Fruit fly (Drosophila melanogaster) whole organism, embryonic: ENCODE results near the gene Dlip1.

Experiments used
- B-H2 ChIP-seq: fragments of 200-800 bp; sonication (Bioruptor generic); optimal IDR thresholded peaks from 2 replicates; lab custom pipeline; 2018; ENCODE audit warnings: missing biosample characterization, mild to moderate bottlenecking, missing genetic modification characterization
- CG10274 ChIP-seq: fragments of 200-800 bp; sonication (Bioruptor generic); optimal IDR thresholded peaks from 3 replicates; lab custom pipeline; 2017; ENCODE audit warnings: missing biosample characterization, mild to moderate bottlenecking, missing genetic modification characterization
- CG10462 ChIP-seq: fragments of 200-800 bp; sonication (Bioruptor generic); optimal IDR thresholded peaks from 2 replicates; lab custom pipeline; 2016; ENCODE audit warnings: missing biosample characterization, missing genetic modification characterization
- CG11696 ChIP-seq: fragments of 200-800 bp; sonication (Bioruptor generic); IDR thresholded peaks from 2 replicates; pipeline ENCODE4 v1.3.6; 2022; ENCODE audit warnings: missing biosample characterization, missing genetic modification characterization
- CG12744 ChIP-seq: fragments of 200-800 bp; sonication (Bioruptor generic); optimal IDR thresholded peaks from 2 replicates; lab custom pipeline; 2016; ENCODE audit warnings: missing biosample characterization, missing genetic modification characterization
- CG13775 ChIP-seq: fragments of 200-800 bp; sonication (Bioruptor generic); optimal IDR thresholded peaks from 3 replicates; lab custom pipeline; 2017; ENCODE audit warnings: missing biosample characterization, mild to moderate bottlenecking, missing genetic modification characterization
- CG14050 ChIP-seq: fragments of 200-800 bp; sonication (Bioruptor generic); IDR thresholded peaks from 3 replicates; pipeline ENCODE4 v1.3.6; 2022; ENCODE audit warnings: missing biosample characterization, missing genetic modification characterization
- CG14667 ChIP-seq: fragments of 200-800 bp; sonication (Bioruptor generic); IDR thresholded peaks from 2 replicates; pipeline ENCODE4 v1.3.6; 2022; ENCODE audit warnings: missing biosample characterization, missing genetic modification characterization
- CG14860 ChIP-seq: fragments of 200-800 bp; sonication (Bioruptor generic); IDR thresholded peaks from 3 replicates; pipeline ENCODE4 v1.3.6; 2022; ENCODE audit warnings: missing biosample characterization, missing genetic modification characterization; ENCODE audit not compliant: partially characterized antibody
- CG1602 ChIP-seq: fragments of 200-800 bp; sonication (Bioruptor generic); optimal IDR thresholded peaks from 3 replicates; lab custom pipeline; 2016; ENCODE audit warnings: missing biosample characterization, missing genetic modification characterization
- CG17912 ChIP-seq: fragments of 200-800 bp; sonication (Bioruptor generic); optimal IDR thresholded peaks from 2 replicates; lab custom pipeline; 2018; ENCODE audit warnings: missing biosample characterization, mild to moderate bottlenecking, missing genetic modification characterization
- CG18262 ChIP-seq: fragments of 200-800 bp; optimal IDR thresholded peaks from 3 replicates; lab custom pipeline; 2019; ENCODE audit warnings: missing biosample characterization, mild to moderate bottlenecking, missing genetic modification characterization, moderate library complexity
- CG31365 ChIP-seq: fragments of 200-800 bp; sonication (Bioruptor generic); optimal IDR thresholded peaks from 2 replicates; lab custom pipeline; 2018; ENCODE audit warnings: missing biosample characterization, mild to moderate bottlenecking, missing genetic modification characterization
- CG3847 ChIP-seq: fragments of 200-800 bp; sonication (Bioruptor generic); IDR thresholded peaks from 2 replicates; pipeline ENCODE4 v1.3.6; 2022; ENCODE audit warnings: missing biosample characterization, missing genetic modification characterization
- CG42726 ChIP-seq: fragments of 200-800 bp; sonication (Bioruptor generic); IDR thresholded peaks from 2 replicates; pipeline ENCODE4 v1.3.6; 2022; ENCODE audit warnings: missing biosample characterization, missing genetic modification characterization; ENCODE audit not compliant: partially characterized antibody
- CG6791 ChIP-seq: fragments of 200-800 bp; sonication (Bioruptor generic); IDR thresholded peaks from 3 replicates; pipeline ENCODE4 v1.3.6; 2022; ENCODE audit warnings: missing biosample characterization, missing genetic modification characterization; ENCODE audit not compliant: partially characterized antibody
- CG7987 ChIP-seq: fragments of 200-800 bp; sonication (Bioruptor generic); optimal IDR thresholded peaks from 2 replicates; lab custom pipeline; 2018; ENCODE audit warnings: missing biosample characterization, mild to moderate bottlenecking, missing genetic modification characterization, moderate library complexity
- CG8944 ChIP-seq: fragments of 200-800 bp; sonication (Bioruptor generic); optimal IDR thresholded peaks from 3 replicates; lab custom pipeline; 2016; ENCODE audit warnings: missing biosample characterization, missing genetic modification characterization
- CG9797 ChIP-seq: fragments of 200-800 bp; sonication (Bioruptor generic); optimal IDR thresholded peaks from 3 replicates; lab custom pipeline; 2018; ENCODE audit warnings: missing biosample characterization, mild to moderate bottlenecking, missing genetic modification characterization
- CrebB ChIP-seq: fragments of 200-800 bp; sonication (Bioruptor generic); optimal IDR thresholded peaks from 3 replicates; lab custom pipeline; 2018; ENCODE audit warnings: missing biosample characterization, mild to moderate bottlenecking, missing genetic modification characterization
- E2f2 ChIP-seq: fragments of 200-800 bp; sonication (Bioruptor generic); IDR thresholded peaks from 2 replicates; pipeline ENCODE4 v1.3.6; 2022; ENCODE audit warnings: missing biosample characterization, missing genetic modification characterization
- H15 ChIP-seq: fragments of 200-800 bp; sonication (Bioruptor generic); IDR thresholded peaks from 3 replicates; pipeline ENCODE4 v1.3.6; 2022; ENCODE audit warnings: missing biosample characterization, missing genetic modification characterization
- HLH3B ChIP-seq: fragments of 200-800 bp; sonication (Bioruptor generic); IDR thresholded peaks from 2 replicates; pipeline ENCODE4 v1.3.6; 2022; ENCODE audit warnings: missing biosample characterization, missing genetic modification characterization
- HLH54F ChIP-seq: fragments of 200-800 bp; sonication (Bioruptor generic); optimal IDR thresholded peaks from 3 replicates; lab custom pipeline; 2016; ENCODE audit warnings: missing biosample characterization, missing genetic modification characterization
- NC2α ChIP-seq: fragments of 200-800 bp; sonication (Bioruptor generic); optimal IDR thresholded peaks from 2 replicates; lab custom pipeline; 2016; ENCODE audit warnings: missing biosample characterization, missing genetic modification characterization
- Oli ChIP-seq: fragments of 200-800 bp; sonication (Bioruptor generic); optimal IDR thresholded peaks from 2 replicates; lab custom pipeline; 2018; ENCODE audit warnings: missing biosample characterization, mild to moderate bottlenecking, missing genetic modification characterization, moderate library complexity
- PHDP ChIP-seq: fragments of 200-800 bp; sonication (Bioruptor generic); optimal IDR thresholded peaks from 3 replicates; lab custom pipeline; 2018; ENCODE audit warnings: missing biosample characterization, mild to moderate bottlenecking, missing genetic modification characterization, moderate library complexity
- Side ChIP-seq: fragments of 200-800 bp; sonication (Bioruptor generic); optimal IDR thresholded peaks from 2 replicates; lab custom pipeline; 2016; ENCODE audit warnings: missing biosample characterization, missing genetic modification characterization
- Sox102F ChIP-seq: fragments of 200-800 bp; sonication (Bioruptor generic); optimal IDR thresholded peaks from 2 replicates; lab custom pipeline; 2018; ENCODE audit warnings: missing biosample characterization, mild to moderate bottlenecking, missing genetic modification characterization, moderate library complexity
- Sry-δ ChIP-seq: fragments of 200-800 bp; sonication (Bioruptor generic); optimal IDR thresholded peaks from 2 replicates; lab custom pipeline; 2016; ENCODE audit warnings: missing biosample characterization, missing genetic modification characterization
- Tbp ChIP-seq: fragments of >200 bp; optimal IDR thresholded peaks from 2 replicates; lab custom pipeline; 2018; ENCODE audit warnings: missing biosample characterization, missing genetic modification characterization
- Xrp1 ChIP-seq: fragments of 200-800 bp; sonication (Bioruptor generic); IDR thresholded peaks from 2 replicates; pipeline ENCODE4 v1.3.6; 2022; ENCODE audit warnings: missing biosample characterization, missing genetic modification characterization
- ac ChIP-seq: fragments of 200-800 bp; sonication (Bioruptor generic); optimal IDR thresholded peaks from 3 replicates; lab custom pipeline; 2017; ENCODE audit warnings: missing biosample characterization, mild to moderate bottlenecking, missing genetic modification characterization
- ara ChIP-seq: fragments of 200-800 bp; sonication (Bioruptor generic); IDR thresholded peaks from 2 replicates; pipeline ENCODE4 v1.3.6; 2022; ENCODE audit warnings: missing biosample characterization, missing genetic modification characterization
- az2 ChIP-seq: fragments of 200-800 bp; sonication (Bioruptor generic); optimal IDR thresholded peaks from 3 replicates; lab custom pipeline; 2016; ENCODE audit warnings: missing biosample characterization, missing genetic modification characterization
- bowl ChIP-seq: fragments of 200-800 bp; sonication (Bioruptor generic); IDR thresholded peaks from 2 replicates; pipeline ENCODE4 v1.3.6; 2022; ENCODE audit warnings: missing biosample characterization, missing genetic modification characterization
- dan ChIP-seq: fragments of 200-800 bp; sonication (Bioruptor generic); IDR thresholded peaks from 2 replicates; pipeline ENCODE4 v1.3.6; 2022; ENCODE audit warnings: missing biosample characterization, missing genetic modification characterization
- dmrt11E ChIP-seq: fragments of 200-800 bp; sonication (Bioruptor generic); optimal IDR thresholded peaks from 3 replicates; lab custom pipeline; 2018; ENCODE audit warnings: missing biosample characterization, mild to moderate bottlenecking, missing genetic modification characterization, moderate library complexity
- hkb ChIP-seq, 2 experiments: fragments of 200-800 bp in 1 of 2; fragments of >200 bp in 1 of 2; sonication (Bioruptor generic) in 1 of 2; IDR thresholded peaks in 1 of 2; optimal IDR thresholded peaks in 1 of 2; 2 replicates each; pipeline versions ENCODE4 v1.3.6 to Lab custom; 2017 to 2022; ENCODE audit warnings: missing biosample characterization in 1 of 2, missing genetic modification characterization in 1 of 2
- insv ChIP-seq, 2 experiments: fragments of 200-800 bp; sonication (Bioruptor generic); optimal IDR thresholded peaks; 3 replicates each; lab custom pipeline; 2016 to 2018; ENCODE audit warnings: missing biosample characterization in 2 of 2, missing genetic modification characterization in 2 of 2
- jigr1 ChIP-seq: fragments of 200-800 bp; sonication (Bioruptor generic); IDR thresholded peaks from 3 replicates; pipeline ENCODE4 v1.3.6; 2022; ENCODE audit warnings: missing biosample characterization, missing genetic modification characterization
- lbe ChIP-seq: fragments of 200-800 bp; sonication (Bioruptor generic); optimal IDR thresholded peaks from 2 replicates; lab custom pipeline; 2016; ENCODE audit warnings: missing biosample characterization, mild to moderate bottlenecking, missing genetic modification characterization
- pnt ChIP-seq: fragments of 200-800 bp; sonication (Bioruptor generic); optimal IDR thresholded peaks from 3 replicates; lab custom pipeline; 2016; ENCODE audit warnings: missing biosample characterization, missing genetic modification characterization
- psq ChIP-seq: fragments of 200-800 bp; sonication (Bioruptor generic); optimal IDR thresholded peaks from 2 replicates; lab custom pipeline; 2017; ENCODE audit warnings: missing biosample characterization, missing genetic modification characterization
- scrt ChIP-seq: fragments of 200-800 bp; sonication (Bioruptor generic); optimal IDR thresholded peaks from 2 replicates; lab custom pipeline; 2018; ENCODE audit warnings: missing biosample characterization, mild to moderate bottlenecking, missing genetic modification characterization, moderate library complexity
- sens-2 ChIP-seq: fragments of 200-800 bp; sonication (Bioruptor generic); IDR thresholded peaks from 2 replicates; pipeline ENCODE4 v1.3.6; 2022; ENCODE audit warnings: missing biosample characterization, missing genetic modification characterization
- seq ChIP-seq: fragments of 200-800 bp; sonication (Bioruptor generic); IDR thresholded peaks from 2 replicates; pipeline ENCODE4 v1.3.6; 2022; ENCODE audit warnings: missing biosample characterization, missing genetic modification characterization
- sqz ChIP-seq: fragments of 200-800 bp; sonication (Bioruptor generic); optimal IDR thresholded peaks from 3 replicates; lab custom pipeline; 2018; ENCODE audit warnings: missing biosample characterization, mild to moderate bottlenecking, missing genetic modification characterization
- zfh2 ChIP-seq: fragments of 200-800 bp; sonication (Bioruptor generic); optimal IDR thresholded peaks from 2 replicates; lab custom pipeline; 2016; ENCODE audit warnings: missing biosample characterization, missing genetic modification characterization

Dlip1 gene

DNA sequence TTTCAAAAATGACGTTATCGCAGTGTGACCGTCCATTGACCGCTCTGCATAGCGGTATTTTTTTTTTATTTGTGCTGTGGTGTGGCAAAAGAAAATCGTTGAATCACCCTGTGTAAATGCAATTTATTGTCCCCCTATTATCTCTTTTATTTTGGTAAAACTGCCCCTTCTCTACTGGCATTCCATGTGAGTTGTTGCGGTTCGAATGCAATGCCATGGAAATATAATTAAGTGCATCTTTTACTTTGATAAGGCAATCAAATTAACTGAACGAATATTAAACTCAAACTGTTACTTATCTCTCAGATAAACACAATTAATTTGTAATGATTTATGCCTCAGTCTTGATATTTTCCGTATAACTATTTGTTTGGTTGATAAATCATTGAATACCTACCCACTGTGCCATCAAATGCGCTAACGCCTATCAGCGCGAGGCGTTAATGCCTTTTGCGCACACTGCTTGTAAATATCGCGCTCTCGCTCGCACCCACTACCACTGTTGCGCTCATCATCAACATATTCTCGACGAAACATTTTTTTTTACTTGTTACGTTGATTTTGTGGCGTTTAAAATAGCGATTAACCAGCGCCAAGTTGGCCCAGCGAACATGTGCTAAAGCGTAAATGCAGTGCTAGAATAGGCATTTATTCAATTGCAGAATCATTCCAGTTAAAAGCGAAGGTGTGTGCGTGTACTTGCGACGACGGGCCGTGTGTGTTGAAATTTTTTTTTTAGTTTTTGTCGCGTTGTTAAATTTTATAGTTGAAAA lies 49.2 kb upstream of the Dlip1 start (continued):
- TF ChIP-seq dan (GFP tag; lab: Robert Waterston, UW), result no peak
- TF ChIP-seq CrebB (tag; lab: Kevin White, UChicago), result no peak
- TF ChIP-seq CG31365 (tag; lab: Kevin White, UChicago), result peak; percentile 65
- TF ChIP-seq CG14050 (GFP tag; lab: Robert Waterston, UW), result no peak
- no peak for TF ChIP-seq seq
- no peak for TF ChIP-seq CG10274
- no peak for TF ChIP-seq Sox102F
- no peak for TF ChIP-seq CG10462 (GFP tag; lab: Kevin White, UChicago)
- TF ChIP-seq Side (GFP tag; lab: Kevin White, UChicago), result no peak
- no peak for TF ChIP-seq bowl
- TF ChIP-seq E2f2, result peak; percentile 29; the same call in 1 of the 2 replicates
- peak; percentile 38 for TF ChIP-seq Sry-δ (GFP tag; lab: Kevin White, UChicago)
- peak; percentile 32 for TF ChIP-seq PHDP (tag; lab: Kevin White, UChicago)
- TF ChIP-seq CG42726 (GFP tag; lab: Robert Waterston, UW), result no peak
- no peak for TF ChIP-seq insv (GFP tag; optimal IDR thresholded peaks at IDR 0.05; lab: Kevin White, UChicago)
- TF ChIP-seq sens-2, result no peak
- TF ChIP-seq dmrt11E (tag; lab: Kevin White, UChicago), result peak; percentile 63
- 0 out of 2 replicates have a peak, but pooled peaks have one; percentile 9 for TF ChIP-seq HLH3B
- TF ChIP-seq CG14860 (GFP tag; lab: Robert Waterston, UW), result no peak
- TF ChIP-seq HLH54F (GFP tag; lab: Kevin White, UChicago), result peak; percentile 55
- no peak for TF ChIP-seq H15 (GFP tag; lab: Robert Waterston, UW)
- TF ChIP-seq sqz (GFP tag; lab: Kevin White, UChicago), result peak; percentile 28
- peak; percentile 55 for TF ChIP-seq CG8944 (GFP tag; lab: Kevin White, UChicago)
- no peak for TF ChIP-seq jigr1 (GFP tag; lab: Robert Waterston, UW)
- TF ChIP-seq Tbp (GFP tag; lab: Kevin White, UChicago), result no peak
- TF ChIP-seq pnt, result peak; percentile 25
- peak; percentile 22 for TF ChIP-seq CG3847
- TF ChIP-seq hkb (optimal IDR thresholded peaks at IDR 0.05; lab: Kevin White, UChicago), result no peak
- TF ChIP-seq hkb (GFP tag; IDR thresholded peaks at IDR 0.05; lab: Robert Waterston, UW), result peak; percentile 45; the same call in 1 of the 2 replicates
- TF ChIP-seq Xrp1 (GFP tag; lab: Robert Waterston, UW), result peak; percentile 38; the same call in 1 of the 2 replicates
- peak; percentile 22 for TF ChIP-seq CG12744 (GFP tag; lab: Kevin White, UChicago)
- TF ChIP-seq scrt (GFP tag; lab: Kevin White, UChicago), result peak; percentile 37
- peak; percentile 61 for TF ChIP-seq CG18262
- TF ChIP-seq ac (GFP tag; lab: Kevin White, UChicago), result no peak
- peak; percentile 62 for TF ChIP-seq Oli (tag; lab: Kevin White, UChicago)
- TF ChIP-seq CG1602 (GFP tag; lab: Kevin White, UChicago), result peak; percentile 52
- TF ChIP-seq az2, result peak; percentile 49
- TF ChIP-seq B-H2 (GFP tag; lab: Kevin White, UChicago), result no peak
- peak; percentile 67 for TF ChIP-seq CG13775 (GFP tag; lab: Kevin White, UChicago)
- TF ChIP-seq psq (GFP tag; lab: Kevin White, UChicago), result no peak
- peak; percentile 22; the same call in 1 of the 2 replicates for TF ChIP-seq ara
- no peak for TF ChIP-seq CG17912
- TF ChIP-seq zfh2 (GFP tag; lab: Kevin White, UChicago), result peak; percentile 49
- peak; percentile 69 for TF ChIP-seq CG9797 (GFP tag; lab: Kevin White, UChicago)
- TF ChIP-seq lbe (GFP tag; lab: Kevin White, UChicago), result no peak
- TF ChIP-seq CG6791 (GFP tag; lab: Robert Waterston, UW), result no peak
- no peak for TF ChIP-seq CG11696 (GFP tag; lab: Robert Waterston, UW)
- peak; percentile 13; the same call in 1 of the 2 replicates for TF ChIP-seq CG14667 (GFP tag; lab: Robert Waterston, UW)
- TF ChIP-seq CG7987 (GFP tag; lab: Kevin White, UChicago), result no peak
- TF ChIP-seq NC2α (GFP tag; lab: Kevin White, UChicago), result no peak
